Fruit fly (Drosophila melanogaster) whole organism, embryonic: ENCODE data around the gene Hat1.
A peak's percentile ranks its signal among the peaks of the same experiment; 100 is the strongest.

ENCODE experiments used
- ATbp ChIP-seq: fragments of 200-800 bp; sonication (Bioruptor generic); optimal IDR thresholded peaks from 2 replicates; lab custom pipeline; 2017; ENCODE audit warnings: missing biosample characterization, mild to moderate bottlenecking, missing genetic modification characterization, missing genetic modification reagents
- Ada2b ChIP-seq: fragments of 200-800 bp; sonication (Bioruptor generic); IDR thresholded peaks from 2 replicates; pipeline ENCODE4 v1.3.6; 2022; ENCODE audit warnings: missing biosample characterization, missing genetic modification characterization
- Adf1 ChIP-seq: fragments of 200-800 bp; sonication (Bioruptor generic); IDR thresholded peaks from 2 replicates; pipeline ENCODE4 v1.3.6; 2022; ENCODE audit warnings: missing biosample characterization, missing genetic modification characterization
- Aef1 ChIP-seq: fragments of 200-800 bp; sonication (Bioruptor generic); IDR thresholded peaks from 3 replicates; pipeline ENCODE4 v1.3.6; 2022; ENCODE audit warnings: missing biosample characterization, missing genetic modification characterization
- Antp ChIP-seq: fragments of 200-800 bp; sonication (Bioruptor generic); optimal IDR thresholded peaks from 3 replicates; lab custom pipeline; 2016; ENCODE audit warnings: missing biosample characterization, missing genetic modification characterization
- Atf3 ChIP-seq: fragments of 200-800 bp; sonication (Bioruptor generic); optimal IDR thresholded peaks from 3 replicates; lab custom pipeline; 2016; ENCODE audit warnings: missing biosample characterization, missing genetic modification characterization
- CG10366 ChIP-seq: fragments of 200-800 bp; sonication (Bioruptor generic); IDR thresholded peaks from 2 replicates; pipeline ENCODE4 v1.3.6; 2022; ENCODE audit warnings: missing biosample characterization, missing genetic modification characterization
- CG13624 ChIP-seq: fragments of 200-800 bp; sonication (Bioruptor generic); optimal IDR thresholded peaks from 2 replicates; lab custom pipeline; 2016; ENCODE audit warnings: missing biosample characterization, missing genetic modification characterization
- CG14050 ChIP-seq: fragments of 200-800 bp; sonication (Bioruptor generic); IDR thresholded peaks from 3 replicates; pipeline ENCODE4 v1.3.6; 2022; ENCODE audit warnings: missing biosample characterization, missing genetic modification characterization
- CG14667 ChIP-seq: fragments of 200-800 bp; sonication (Bioruptor generic); IDR thresholded peaks from 2 replicates; pipeline ENCODE4 v1.3.6; 2022; ENCODE audit warnings: missing biosample characterization, missing genetic modification characterization
- CG1529 ChIP-seq: fragments of 200-800 bp; sonication (Bioruptor generic); optimal IDR thresholded peaks from 3 replicates; lab custom pipeline; 2018; ENCODE audit warnings: missing biosample characterization, missing genetic modification characterization
- CG43689 ChIP-seq: fragments of 200-800 bp; sonication (Bioruptor generic); IDR thresholded peaks from 2 replicates; pipeline ENCODE4 v1.3.6; 2022; ENCODE audit warnings: missing biosample characterization, missing genetic modification characterization
- CG4404 ChIP-seq: fragments of 200-800 bp; sonication (Bioruptor generic); IDR thresholded peaks from 2 replicates; pipeline ENCODE4 v1.3.6; 2022; ENCODE audit warnings: missing biosample characterization, missing genetic modification characterization
- CG6254 ChIP-seq: fragments of 200-800 bp; sonication (Bioruptor generic); optimal IDR thresholded peaks from 3 replicates; lab custom pipeline; 2017; ENCODE audit warnings: mild to moderate bottlenecking, missing biosample characterization, missing genetic modification reagents, missing genetic modification characterization
- CG6813 ChIP-seq: fragments of 200-800 bp; sonication (Bioruptor generic); optimal IDR thresholded peaks from 2 replicates; lab custom pipeline; 2017; ENCODE audit warnings: missing biosample characterization, missing genetic modification characterization, mild to moderate bottlenecking, moderate library complexity, missing genetic modification reagents
- CG8290 ChIP-seq, 3 experiments: fragments of 200-800 bp; sonication (Bioruptor generic); optimal IDR thresholded peaks; 2 replicates each; lab custom pipeline; 2016 to 2019; ENCODE audit warnings: missing biosample characterization in 3 of 3, missing genetic modification characterization in 3 of 3, mild to moderate bottlenecking in 2 of 3, moderate library complexity in 1 of 3
- CG8359 ChIP-seq: fragments of 200-800 bp; sonication (Bioruptor generic); optimal IDR thresholded peaks from 2 replicates; lab custom pipeline; 2017; ENCODE audit warnings: missing biosample characterization, mild to moderate bottlenecking, missing genetic modification characterization, borderline replicate concordance
- CTCF ChIP-seq: fragments of 200-800 bp; sonication (Bioruptor generic); optimal IDR thresholded peaks from 2 replicates; lab custom pipeline; 2017; ENCODE audit warnings: missing biosample characterization, mild to moderate bottlenecking, missing genetic modification characterization, moderate library complexity
- Hr78 ChIP-seq, 2 experiments: fragments of 200-800 bp in 1 of 2; fragments of >200 bp in 1 of 2; sonication (Bioruptor generic) in 1 of 2; optimal IDR thresholded peaks; 2 replicates each; lab custom pipeline; 2017 to 2019; ENCODE audit warnings: missing biosample characterization in 2 of 2, missing genetic modification characterization in 2 of 2, mild to moderate bottlenecking in 1 of 2, moderate library complexity in 1 of 2
- Jarid2 ChIP-seq: fragments of 200-800 bp; sonication (Bioruptor generic); optimal IDR thresholded peaks from 3 replicates; lab custom pipeline; 2017; ENCODE audit warnings: mild to moderate bottlenecking, missing biosample characterization, missing genetic modification reagents, missing genetic modification characterization
- Meics ChIP-seq: fragments of 200-800 bp; sonication (Bioruptor generic); optimal IDR thresholded peaks from 2 replicates; lab custom pipeline; 2017; ENCODE audit warnings: missing biosample characterization, mild to moderate bottlenecking, missing genetic modification characterization
- NC2α ChIP-seq: fragments of 200-800 bp; sonication (Bioruptor generic); optimal IDR thresholded peaks from 2 replicates; lab custom pipeline; 2016; ENCODE audit warnings: missing biosample characterization, missing genetic modification characterization
- Nf-YA ChIP-seq: fragments of 200-800 bp; sonication (Bioruptor generic); IDR thresholded peaks from 2 replicates; pipeline ENCODE4 v1.3.6; 2022; ENCODE audit warnings: missing biosample characterization, missing genetic modification characterization
- Optix ChIP-seq: fragments of 200-800 bp; sonication (Bioruptor generic); IDR thresholded peaks from 3 replicates; pipeline ENCODE4 v1.3.6; 2022; ENCODE audit warnings: missing biosample characterization, missing genetic modification characterization
- PHDP ChIP-seq: fragments of 200-800 bp; sonication (Bioruptor generic); optimal IDR thresholded peaks from 3 replicates; lab custom pipeline; 2018; ENCODE audit warnings: missing biosample characterization, mild to moderate bottlenecking, missing genetic modification characterization, moderate library complexity
- Side ChIP-seq: fragments of 200-800 bp; sonication (Bioruptor generic); optimal IDR thresholded peaks from 2 replicates; lab custom pipeline; 2016; ENCODE audit warnings: missing biosample characterization, missing genetic modification characterization
- Sin3A ChIP-seq: fragments of >200 bp; optimal IDR thresholded peaks from 2 replicates; lab custom pipeline; 2018
- Ssrp ChIP-seq: fragments of 200-800 bp; sonication (Bioruptor generic); optimal IDR thresholded peaks from 2 replicates; lab custom pipeline; 2018; ENCODE audit warnings: missing biosample characterization, mild to moderate bottlenecking, missing genetic modification characterization, moderate library complexity
- Taf1 ChIP-seq: fragments of 200-800 bp; sonication (Bioruptor generic); IDR thresholded peaks from 2 replicates; pipeline ENCODE4 v1.3.6; 2022; ENCODE audit warnings: missing biosample characterization, missing genetic modification characterization
- ash1 ChIP-seq: fragments of 200-800 bp; sonication (Bioruptor generic); optimal IDR thresholded peaks from 2 replicates; lab custom pipeline; 2018; ENCODE audit warnings: missing biosample characterization, mild to moderate bottlenecking, missing genetic modification characterization
- az2 ChIP-seq: fragments of 200-800 bp; sonication (Bioruptor generic); optimal IDR thresholded peaks from 3 replicates; lab custom pipeline; 2016; ENCODE audit warnings: missing biosample characterization, missing genetic modification characterization
- btn ChIP-seq: fragments of 200-800 bp; sonication (Bioruptor generic); optimal IDR thresholded peaks from 2 replicates; lab custom pipeline; 2016; ENCODE audit warnings: missing biosample characterization, missing genetic modification characterization
- chinmo ChIP-seq: fragments of 200-800 bp; sonication (Bioruptor generic); IDR thresholded peaks from 4 replicates; pipeline ENCODE4 v1.3.6; 2022; ENCODE audit warnings: missing biosample characterization, missing genetic modification characterization; ENCODE audit not compliant: partially characterized antibody
- fu2 ChIP-seq: fragments of 200-800 bp; sonication (Bioruptor generic); optimal IDR thresholded peaks from 2 replicates; lab custom pipeline; 2016; ENCODE audit warnings: missing biosample characterization, missing genetic modification characterization
- gce ChIP-seq: fragments of 200-800 bp; sonication (Bioruptor generic); IDR thresholded peaks from 3 replicates; pipeline ENCODE4 v1.3.6; 2022; ENCODE audit warnings: missing biosample characterization, missing genetic modification characterization
- grn ChIP-seq: fragments of 200-800 bp; sonication (Bioruptor generic); optimal IDR thresholded peaks from 3 replicates; lab custom pipeline; 2017; ENCODE audit warnings: missing biosample characterization, missing genetic modification characterization
- gsb-n ChIP-seq: fragments of 200-800 bp; sonication (Bioruptor generic); optimal IDR thresholded peaks from 3 replicates; lab custom pipeline; 2018; ENCODE audit warnings: missing biosample characterization, mild to moderate bottlenecking, missing genetic modification characterization
- gt ChIP-seq: fragments of 200-800 bp; sonication (Bioruptor generic); IDR thresholded peaks from 2 replicates; pipeline ENCODE4 v1.3.6; 2022; ENCODE audit warnings: missing biosample characterization, missing genetic modification characterization
- nerfin-2 ChIP-seq: fragments of 200-800 bp; sonication (Bioruptor generic); IDR thresholded peaks from 2 replicates; pipeline ENCODE4 v1.3.6; 2022; ENCODE audit warnings: missing biosample characterization, missing genetic modification characterization; ENCODE audit not compliant: partially characterized antibody
- org-1 ChIP-seq: fragments of 200-800 bp; sonication (Bioruptor generic); optimal IDR thresholded peaks from 2 replicates; lab custom pipeline; 2017; ENCODE audit warnings: missing biosample characterization, missing genetic modification characterization
- p53 ChIP-seq: fragments of 200-800 bp; sonication (Bioruptor generic); optimal IDR thresholded peaks from 2 replicates; lab custom pipeline; 2016; ENCODE audit warnings: missing biosample characterization, missing genetic modification characterization
- pnt ChIP-seq: fragments of 200-800 bp; sonication (Bioruptor generic); optimal IDR thresholded peaks from 3 replicates; lab custom pipeline; 2016; ENCODE audit warnings: missing biosample characterization, missing genetic modification characterization
- pros ChIP-seq: fragments of 200-800 bp; sonication (Bioruptor generic); optimal IDR thresholded peaks from 3 replicates; lab custom pipeline; 2019; ENCODE audit warnings: missing biosample characterization, mild to moderate bottlenecking, missing genetic modification characterization, moderate library complexity
- run ChIP-seq: fragments of 200-800 bp; sonication (Bioruptor generic); optimal IDR thresholded peaks from 3 replicates; lab custom pipeline; 2018; ENCODE audit warnings: missing biosample characterization, mild to moderate bottlenecking, missing genetic modification characterization
- scrt ChIP-seq: fragments of 200-800 bp; sonication (Bioruptor generic); optimal IDR thresholded peaks from 2 replicates; lab custom pipeline; 2018; ENCODE audit warnings: missing biosample characterization, mild to moderate bottlenecking, missing genetic modification characterization, moderate library complexity
- sens ChIP-seq: fragments of 200-800 bp; sonication (Bioruptor generic); peaks from one replicate; lab custom pipeline; 2016; ENCODE audit warnings: missing biosample characterization, missing genetic modification characterization
- sim ChIP-seq: fragments of 200-800 bp; sonication (Bioruptor generic); IDR thresholded peaks from 2 replicates; pipeline ENCODE4 v1.3.6; 2022; ENCODE audit warnings: missing biosample characterization, missing genetic modification characterization
- sna ChIP-seq: fragments of 200-800 bp; sonication (Bioruptor generic); IDR thresholded peaks from 2 replicates; pipeline ENCODE4 v1.3.6; 2022; ENCODE audit warnings: missing biosample characterization, missing genetic modification characterization; ENCODE audit not compliant: partially characterized antibody
- stwl ChIP-seq: fragments of 200-800 bp; sonication (Bioruptor generic); optimal IDR thresholded peaks from 3 replicates; lab custom pipeline; 2018; ENCODE audit warnings: missing biosample characterization, mild to moderate bottlenecking, missing genetic modification characterization, moderate library complexity
- toy ChIP-seq: fragments of 200-800 bp; sonication (Bioruptor generic); IDR thresholded peaks from 2 replicates; pipeline ENCODE4 v1.3.6; 2022; ENCODE audit warnings: missing biosample characterization, missing genetic modification characterization
- wek ChIP-seq: fragments of 200-800 bp; sonication (Bioruptor generic); optimal IDR thresholded peaks from 3 replicates; lab custom pipeline; 2018; ENCODE audit warnings: missing biosample characterization, mild to moderate bottlenecking, missing genetic modification characterization, moderate library complexity

Hat1 gene

DNA sequence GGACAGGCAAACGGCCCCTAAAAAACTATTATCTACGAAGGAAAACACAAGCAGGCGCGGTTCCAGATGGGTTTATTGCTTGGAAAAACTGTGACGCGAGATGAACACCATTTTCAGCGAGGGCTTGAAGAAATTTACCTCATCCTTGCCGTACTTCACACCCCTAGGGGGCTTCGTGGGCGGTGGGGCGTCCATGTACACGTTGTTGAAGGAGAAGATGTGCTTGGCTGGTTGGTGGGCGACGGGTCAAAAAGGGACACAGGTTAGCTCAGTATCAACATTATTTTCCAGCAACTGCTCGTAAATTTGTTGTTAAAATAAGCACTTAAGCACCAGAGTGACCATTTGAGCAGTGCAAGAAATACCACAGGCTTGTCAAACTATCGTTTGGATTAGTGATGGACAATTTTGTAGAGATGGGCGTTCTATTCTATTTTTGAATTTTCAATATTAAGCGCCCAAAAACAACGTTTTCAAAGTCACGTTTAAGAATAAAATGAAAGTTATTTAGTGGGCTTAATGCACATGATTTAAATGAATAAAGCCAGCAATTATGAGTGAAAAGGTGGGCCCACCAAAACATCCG is 30.5 kb downstream of the Hat1 start, which contains the start of gene Sec8:
Sec8 (minus strand) TSS at position 374 of the 586 bp plus-strand sequence.
- TF ChIP-seq Antp (GFP tag; lab: Kevin White, UChicago) (peak; percentile 49), Jarid2 (GFP tag; lab: Kevin White, UChicago) (no peak), pros (no peak), pnt (GFP tag; lab: Kevin White, UChicago) (peak; percentile 21), Meics (GFP tag; lab: Kevin White, UChicago) (no peak), CG8359 (no peak), grn (GFP tag; lab: Kevin White, UChicago) (no peak), Hr78 (GFP tag; optimal IDR thresholded peaks at IDR 0.05; lab: Kevin White, UChicago) (no peak), Ada2b (no peak), CG6254 (GFP tag; lab: Kevin White, UChicago) (peak; percentile 26), toy (GFP tag; lab: Robert Waterston, UW) (no peak), PHDP (tag; lab: Kevin White, UChicago) (no peak), sim (GFP tag; lab: Robert Waterston, UW) (no peak), Nf-YA (GFP tag; lab: Robert Waterston, UW) (no peak; the same call in 1 of the 2 replicates), btn (GFP tag; lab: Kevin White, UChicago) (no peak), gce (no peak), chinmo (GFP tag; lab: Robert Waterston, UW) (peak; percentile 81; the same call in 2 of the 4 replicates), CG6813 (GFP tag; lab: Kevin White, UChicago) (no peak), Ssrp (tag; lab: Kevin White, UChicago) (no peak), wek (GFP tag; lab: Kevin White, UChicago) (no peak), CG14050 (GFP tag; lab: Robert Waterston, UW) (no peak), Side (GFP tag; lab: Kevin White, UChicago) (peak; percentile 63), CTCF (GFP tag; lab: Kevin White, UChicago) (no peak), az2 (GFP tag; lab: Kevin White, UChicago) (peak; percentile 12), Sin3A (lab: Kevin White, UChicago) (peak; percentile 56), CG8290 (GFP tag; optimal IDR thresholded peaks at IDR 0.05; lab: Kevin White, UChicago) (peak; percentile 36), CG8290 (tag; optimal IDR thresholded peaks at IDR 0.05; lab: Kevin White, UChicago) (no peak), CG10366 (GFP tag; lab: Robert Waterston, UW) (peak; percentile 25; the same call in 1 of the 2 replicates), Aef1 (0 out of 3 replicates have a peak, but pooled peaks have one; percentile 31), scrt (GFP tag; lab: Kevin White, UChicago) (no peak), Adf1 (GFP tag; lab: Robert Waterston, UW) (no peak), CG14667 (GFP tag; lab: Robert Waterston, UW) (no peak), p53 (GFP tag; lab: Kevin White, UChicago) (no peak), NC2α (GFP tag; lab: Kevin White, UChicago) (no peak), Taf1 (no peak), CG1529 (GFP tag; lab: Kevin White, UChicago) (no peak), Atf3 (GFP tag; lab: Kevin White, UChicago) (peak; percentile 26), CG43689 (GFP tag; lab: Robert Waterston, UW) (no peak), sna (GFP tag; lab: Robert Waterston, UW) (peak; percentile 80), ash1 (GFP tag; lab: Kevin White, UChicago) (no peak), gt (no peak), ATbp (GFP tag; lab: Kevin White, UChicago) (no peak), stwl (tag; lab: Kevin White, UChicago) (peak; percentile 71), gsb-n (no peak), CG13624 (peak; percentile 64), org-1 (no peak), run (tag; lab: Kevin White, UChicago) (no peak), CG4404 (GFP tag; lab: Robert Waterston, UW) (no peak; the same call in 1 of the 2 replicates), fu2 (GFP tag; lab: Kevin White, UChicago) (peak; percentile 38), Optix (GFP tag; lab: Robert Waterston, UW) (no peak), nerfin-2 (GFP tag; lab: Robert Waterston, UW) (peak; percentile 74), sens (peak; percentile 75)
